Worm (Caenorhabditis elegans) whole organism, early embryonic: ENCODE results near the gene msp-50.

Experiments
- B0310.2 ChIP-seq: sonication (generic microtip); optimal IDR thresholded peaks from 2 replicates; lab custom pipeline; 2016; ENCODE audit warnings: mild to moderate bottlenecking, missing genetic modification characterization, missing compliant biosample characterization
- F13C5.2 ChIP-seq: sonication (generic microtip); optimal IDR thresholded peaks from 2 replicates; lab custom pipeline; 2017; ENCODE audit warnings: mild to moderate bottlenecking, missing genetic modification characterization, inconsistent platforms, missing compliant biosample characterization
- aly-1 ChIP-seq: sonication (generic microtip); optimal IDR thresholded peaks from 2 replicates; lab custom pipeline; 2016; ENCODE audit warnings: missing genetic modification characterization, missing compliant biosample characterization
- ama-1 ChIP-seq: fragments of 150-350 bp; optimal IDR thresholded peaks from 2 replicates; lab custom pipeline; 2014
- ceh-36 ChIP-seq: sonication (generic microtip); optimal IDR thresholded peaks from 2 replicates; lab custom pipeline; 2016; ENCODE audit warnings: missing genetic modification characterization, inconsistent platforms, missing compliant biosample characterization
- flt-1 ChIP-seq: fragments of 200-800 bp; sonication (Bioruptor generic); IDR thresholded peaks from 2 replicates; pipeline ENCODE4 v1.3.6; 2022; ENCODE audit warnings: missing genetic modification characterization, missing compliant biosample characterization
- hmg-4 ChIP-seq: fragments of 200-800 bp; sonication (Bioruptor generic); optimal IDR thresholded peaks from 2 replicates; lab custom pipeline; 2018; ENCODE audit warnings: mild to moderate bottlenecking, missing genetic modification characterization, missing compliant biosample characterization
- hnd-1 ChIP-seq: sonication (generic microtip); optimal IDR thresholded peaks from 2 replicates; lab custom pipeline; 2016; ENCODE audit warnings: missing genetic modification characterization, missing compliant biosample characterization
- pes-1 ChIP-seq: fragments of 200-800 bp; sonication (Bioruptor generic); IDR thresholded peaks from 2 replicates; pipeline ENCODE4 v1.3.6; 2022; ENCODE audit warnings: missing genetic modification reagents, missing genetic modification characterization, missing compliant biosample characterization
- scrt-1 ChIP-seq: fragments of 200-800 bp; sonication (Bioruptor generic); IDR thresholded peaks from 2 replicates; pipeline ENCODE4 v1.3.6; 2022; ENCODE audit warnings: missing genetic modification characterization, missing compliant biosample characterization
- tbx-11 ChIP-seq: fragments of 200-800 bp; sonication (Bioruptor generic); IDR thresholded peaks from 2 replicates; pipeline ENCODE4 v1.3.6; 2022; ENCODE audit warnings: missing genetic modification characterization, missing compliant biosample characterization
- tbx-37 ChIP-seq: fragments of 200-800 bp; sonication (Bioruptor generic); conservative IDR thresholded peaks from 2 replicates; pipeline ENCODE4 v1.3.6; 2022; ENCODE audit warnings: missing genetic modification reagents, missing genetic modification characterization, missing compliant biosample characterization

ce11 chrII:5199497-5199896 is at the start of gene msp-50:
- TF ChIP-seq ama-1 (lab: Kevin White, UChicago) (no peak), scrt-1 (GFP tag; lab: Robert Waterston, UW) (no peak), tbx-37 (GFP tag; lab: Robert Waterston, UW) (no peak), hmg-4 (GFP tag; lab: Kevin White, UChicago) (no peak), B0310.2 (tag; lab: Kevin White, UChicago) (no peak), F13C5.2 (no peak), flt-1 (no peak), pes-1 (GFP tag; lab: Robert Waterston, UW) (no peak), hnd-1 (tag; lab: Kevin White, UChicago) (no peak), ceh-36 (tag; lab: Kevin White, UChicago) (no peak), aly-1 (no peak), tbx-11 (GFP tag; lab: Robert Waterston, UW) (no peak)
